Worm (Caenorhabditis elegans) whole organism, early embryonic: Measurements from ENCODE around the gene srg-6.

ENCODE experiments used
- B0310.2 ChIP-seq: sonication (generic microtip); optimal IDR thresholded peaks from 2 replicates; lab custom pipeline; 2016; ENCODE audit warnings: mild to moderate bottlenecking, missing genetic modification characterization, missing compliant biosample characterization
- ama-1 ChIP-seq: fragments of 150-350 bp; optimal IDR thresholded peaks from 2 replicates; lab custom pipeline; 2014
- hmbx-1 ChIP-seq: sonication (generic microtip); optimal IDR thresholded peaks from 2 replicates; lab custom pipeline; 2016; ENCODE audit warnings: mild to moderate bottlenecking, missing genetic modification characterization, missing compliant biosample characterization

DNA sequence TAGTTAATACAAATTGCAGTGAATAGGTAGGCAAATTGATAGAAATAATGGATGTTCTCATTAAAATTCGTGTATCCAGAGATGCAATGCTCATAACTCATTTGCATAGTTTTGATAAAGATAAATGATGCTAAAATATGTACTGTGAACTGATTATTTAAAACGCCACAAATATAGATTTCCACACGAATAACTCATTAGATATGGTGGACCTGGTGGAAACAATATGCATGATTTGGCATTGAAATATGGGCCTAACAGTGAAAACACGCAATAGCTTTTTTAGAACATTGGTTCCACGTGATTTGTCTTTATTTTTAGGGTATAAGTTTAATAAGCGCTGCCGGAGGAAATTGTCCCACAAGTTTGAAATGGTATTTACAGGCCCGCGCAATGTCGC lies 4.5 kb upstream of the srg-6 start, which contains the start of gene srg-3:
- TF ChIP-seq hmbx-1 (tag; lab: Kevin White, UChicago), result no peak
- TF ChIP-seq ama-1 (lab: Kevin White, UChicago), result no peak
- no peak for TF ChIP-seq B0310.2 (tag; lab: Kevin White, UChicago)
